Worm (Caenorhabditis elegans): ENCODE data around the gene W06H8.6.
A peak's percentile ranks its signal among the peaks of the same experiment; 100 is the strongest.

W06H8.6 gene

ce11 chrV:6239855-6240254, 13.0 kb upstream of the W06H8.6 start (continued):
- no peak for TF ChIP-seq zag-1 (tag; optimal IDR thresholded peaks at IDR 0.05)
- TF ChIP-seq fkh-2 (tag; optimal IDR thresholded peaks at IDR 0.05), result no peak
- no peak for TF ChIP-seq ceh-9 (tag; optimal IDR thresholded peaks at IDR 0.05)
- no peak for TF ChIP-seq fos-1 (tag; optimal IDR thresholded peaks at IDR 0.05)
- no peak for TF ChIP-seq unc-39 (tag; optimal IDR thresholded peaks at IDR 0.05)
- TF ChIP-seq egl-27 (tag; optimal IDR thresholded peaks at IDR 0.05), result no peak
- TF ChIP-seq jun-1 (tag; optimal IDR thresholded peaks at IDR 0.05), result no peak
- TF ChIP-seq nfya-1 (tag; optimal IDR thresholded peaks at IDR 0.05; ENCODE audit: insufficient read depth), result peak; percentile 53

- TF ChIP-seq nhr-76 (tag; optimal IDR thresholded peaks at IDR 0.05), result peak; percentile 27
- TF ChIP-seq elt-1 (tag; optimal IDR thresholded peaks at IDR 0.05), result no peak
- TF ChIP-seq nhr-43 (tag; optimal IDR thresholded peaks at IDR 0.05; ENCODE audit: poor library complexity, severe bottlenecking), result peak; percentile 77
- peak; percentile 42 for TF ChIP-seq nhr-25 (tag; optimal IDR thresholded peaks at IDR 0.05)
- TF ChIP-seq nhr-23 (tag; optimal IDR thresholded peaks at IDR 0.05), result peak; percentile 30
These were observed 11.5 kb upstream of the W06H8.6 start for ce11 chrV:6238347-6238746.

- TF ChIP-seq lin-39 (tag; optimal IDR thresholded peaks at IDR 0.05), result no peak
- peak; percentile 44 for TF ChIP-seq pha-4 (tag; optimal IDR thresholded peaks at IDR 0.05)
These were observed 8.1 kb upstream of the W06H8.6 start, which contains the start of gene K08B12.3 for ce11 chrV:6234876-6235275. TSS of gene K08B12.3 (plus strand) at chrV:6235176.

ce11 chrV:6233952-6234351, 7.1 kb upstream of the W06H8.6 start:
- no peak for TF ChIP-seq lin-15B (tag; optimal IDR thresholded peaks at IDR 0.05)
- TF ChIP-seq fkh-2 (tag; optimal IDR thresholded peaks at IDR 0.05), result no peak
- TF ChIP-seq R02D3.7 (tag; optimal IDR thresholded peaks at IDR 0.05), result no peak
- TF ChIP-seq nfya-1 (tag; optimal IDR thresholded peaks at IDR 0.05; ENCODE audit: insufficient read depth), result no peak
- no peak for TF ChIP-seq nhr-76 (tag; optimal IDR thresholded peaks at IDR 0.05)
- TF ChIP-seq eor-1 (tag; optimal IDR thresholded peaks at IDR 0.05), result no peak
- no peak for TF ChIP-seq ceh-28 (tag; optimal IDR thresholded peaks at IDR 0.05)
- no peak for TF ChIP-seq ZK546.5 (tag; optimal IDR thresholded peaks at IDR 0.05)
- no peak for TF ChIP-seq ama-1 (optimal IDR thresholded peaks at IDR 0.05)
- TF ChIP-seq mdl-1 (tag; optimal IDR thresholded peaks at IDR 0.05), result no peak
- TF ChIP-seq nhr-43 (tag; optimal IDR thresholded peaks at IDR 0.05; ENCODE audit: poor library complexity, severe bottlenecking), result no peak
- TF ChIP-seq pha-4 (tag; optimal IDR thresholded peaks at IDR 0.05), result no peak

- peak; percentile 38 for TF ChIP-seq nhr-25 (tag; optimal IDR thresholded peaks at IDR 0.05)
- peak; percentile 26 for TF ChIP-seq ceh-28 (tag; optimal IDR thresholded peaks at IDR 0.05)
- no peak for TF ChIP-seq tbx-2 (tag; optimal IDR thresholded peaks at IDR 0.05)
- TF ChIP-seq ztf-4 (tag; optimal IDR thresholded peaks at IDR 0.05), result no peak
- peak; percentile 78 for TF ChIP-seq elt-1 (tag; optimal IDR thresholded peaks at IDR 0.05)
- peak; percentile 19 for TF ChIP-seq nfya-1 (tag; optimal IDR thresholded peaks at IDR 0.05; ENCODE audit: insufficient read depth)
- peak; percentile 53 for TF ChIP-seq egl-5 (tag; optimal IDR thresholded peaks at IDR 0.05)
- peak; percentile 70 for TF ChIP-seq nhr-23 (tag; optimal IDR thresholded peaks at IDR 0.05)
These were observed 6.1 kb upstream of the W06H8.6 start for ce11 chrV:6232886-6233285.

ce11 chrV:6231902-6232340, 5.1 kb upstream of the W06H8.6 start:
- TF ChIP-seq pha-4 (tag; optimal IDR thresholded peaks at IDR 0.05) (peak; percentile 97), elt-3 (tag; optimal IDR thresholded peaks at IDR 0.05) (no peak)

ce11 chrV:6230629-6231229, 3.9 kb upstream of the W06H8.6 start:
- TF ChIP-seq nhr-76 (tag; optimal IDR thresholded peaks at IDR 0.05) (no peak), ama-1 (optimal IDR thresholded peaks at IDR 0.05) (peak; percentile 28), nhr-11 (tag; optimal IDR thresholded peaks at IDR 0.05) (no peak), pha-4 (tag; optimal IDR thresholded peaks at IDR 0.05) (peak; percentile 54), nfya-1 (tag; optimal IDR thresholded peaks at IDR 0.05; ENCODE audit: insufficient read depth) (peak; percentile 31), tbx-2 (tag; optimal IDR thresholded peaks at IDR 0.05) (peak; percentile 28), elt-2 (tag; optimal IDR thresholded peaks at IDR 0.05) (peak; percentile 57), pqm-1 (tag; optimal IDR thresholded peaks at IDR 0.05) (peak; percentile 36), egl-5 (tag; optimal IDR thresholded peaks at IDR 0.05) (peak; percentile 92)
